Fruit fly (Drosophila melanogaster) whole organism, prepupa: ENCODE data around the gene CG5639.

Source experiments
- Blimp-1 ChIP-seq: fragments of 200-800 bp; sonication (Bioruptor generic); optimal IDR thresholded peaks from 3 replicates; lab custom pipeline; 2017; ENCODE audit warnings: missing biosample characterization, missing genetic modification characterization, mild to moderate bottlenecking, moderate library complexity, missing genetic modification reagents
- CG10631 ChIP-seq: fragments of 200-800 bp; sonication (Bioruptor generic); optimal IDR thresholded peaks from 2 replicates; lab custom pipeline; 2016; ENCODE audit warnings: missing biosample characterization, missing genetic modification characterization
- CG10669 ChIP-seq: fragments of 200-800 bp; sonication (Bioruptor generic); optimal IDR thresholded peaks from 3 replicates; lab custom pipeline; 2018; ENCODE audit warnings: missing biosample characterization, mild to moderate bottlenecking, missing genetic modification characterization, moderate library complexity
- CG11294 ChIP-seq: fragments of 200-800 bp; sonication (Bioruptor generic); IDR thresholded peaks from 2 replicates; pipeline ENCODE4 v1.3.6; 2022; ENCODE audit warnings: missing biosample characterization, missing genetic modification characterization
- CG11902 ChIP-seq: fragments of 200-800 bp; sonication (Bioruptor generic); optimal IDR thresholded peaks from 3 replicates; lab custom pipeline; 2016; ENCODE audit warnings: missing biosample characterization, missing genetic modification characterization
- CG15336 ChIP-seq: fragments of 200-800 bp; sonication (Bioruptor generic); IDR thresholded peaks from 2 replicates; pipeline ENCODE4 v1.3.6; 2022; ENCODE audit warnings: missing biosample characterization, missing genetic modification characterization
- CG1621 ChIP-seq: fragments of 200-800 bp; sonication (Bioruptor generic); optimal IDR thresholded peaks from 3 replicates; lab custom pipeline; 2018; ENCODE audit warnings: missing biosample characterization, mild to moderate bottlenecking, missing genetic modification characterization
- CG3032 ChIP-seq: fragments of 200-800 bp; optimal IDR thresholded peaks from 2 replicates; lab custom pipeline; 2019; ENCODE audit warnings: missing biosample characterization, mild to moderate bottlenecking, missing genetic modification characterization, moderate library complexity
- CG31627 ChIP-seq: fragments of 200-800 bp; sonication (Bioruptor generic); optimal IDR thresholded peaks from 3 replicates; lab custom pipeline; 2016; ENCODE audit warnings: missing biosample characterization, missing genetic modification characterization
- CG32006 ChIP-seq: fragments of 200-800 bp; sonication (Bioruptor generic); optimal IDR thresholded peaks from 3 replicates; lab custom pipeline; 2017; ENCODE audit warnings: missing biosample characterization, mild to moderate bottlenecking, missing genetic modification characterization
- CG34406 ChIP-seq: fragments of 200-800 bp; sonication (Bioruptor generic); optimal IDR thresholded peaks from 3 replicates; lab custom pipeline; 2016; ENCODE audit warnings: missing biosample characterization, missing genetic modification characterization
- CG3919 ChIP-seq: fragments of 200-800 bp; sonication (Bioruptor generic); optimal IDR thresholded peaks from 3 replicates; lab custom pipeline; 2016; ENCODE audit warnings: missing biosample characterization, missing genetic modification characterization
- CG6163 ChIP-seq: fragments of 200-800 bp; sonication (Bioruptor generic); IDR thresholded peaks from 3 replicates; pipeline ENCODE4 v1.3.6; 2022; ENCODE audit warnings: missing biosample characterization, missing genetic modification characterization
- CG6792 ChIP-seq: fragments of 200-800 bp; sonication (Bioruptor generic); optimal IDR thresholded peaks from 3 replicates; lab custom pipeline; 2016; ENCODE audit warnings: missing biosample characterization, missing genetic modification characterization
- CG6854 ChIP-seq: fragments of 200-800 bp; sonication (Bioruptor generic); optimal IDR thresholded peaks from 2 replicates; lab custom pipeline; 2017; ENCODE audit warnings: missing biosample characterization, mild to moderate bottlenecking, missing genetic modification characterization
- Eip75B ChIP-seq: fragments of 200-800 bp; sonication (Bioruptor generic); optimal IDR thresholded peaks from 3 replicates; lab custom pipeline; 2016; ENCODE audit warnings: missing biosample characterization, missing genetic modification characterization
- Eip78C ChIP-seq: fragments of 200-800 bp; sonication (Bioruptor generic); peaks from one replicate; lab custom pipeline; 2016; ENCODE audit warnings: missing biosample characterization, missing genetic modification characterization
- Eip93F ChIP-seq: fragments of 200-800 bp; sonication (Bioruptor generic); optimal IDR thresholded peaks from 2 replicates; lab custom pipeline; 2016; ENCODE audit warnings: missing biosample characterization, mild to moderate bottlenecking, missing genetic modification characterization
- Ets21C ChIP-seq: fragments of 200-800 bp; sonication (Bioruptor generic); optimal IDR thresholded peaks from 3 replicates; lab custom pipeline; 2016; ENCODE audit warnings: missing biosample characterization, missing genetic modification characterization
- Ets96B ChIP-seq: fragments of 200-800 bp; optimal IDR thresholded peaks from 2 replicates; lab custom pipeline; 2019; ENCODE audit warnings: missing biosample characterization, mild to moderate bottlenecking, missing genetic modification characterization, moderate library complexity
- Hr38 ChIP-seq: sonication (Bioruptor generic); optimal IDR thresholded peaks from 2 replicates; lab custom pipeline; 2016; ENCODE audit warnings: missing biosample characterization, missing genetic modification characterization
- Hr39 ChIP-seq: fragments of 200-800 bp; sonication (Bioruptor generic); optimal IDR thresholded peaks from 2 replicates; lab custom pipeline; 2016; ENCODE audit warnings: missing biosample characterization, missing genetic modification characterization
- Hr4 ChIP-seq: fragments of 200-800 bp; sonication (Bioruptor generic); optimal IDR thresholded peaks from 3 replicates; lab custom pipeline; 2016; ENCODE audit warnings: missing biosample characterization, missing genetic modification characterization
- Lpt ChIP-seq: fragments of 200-800 bp; sonication (Bioruptor generic); optimal IDR thresholded peaks from 3 replicates; lab custom pipeline; 2016; ENCODE audit warnings: missing biosample characterization, missing genetic modification characterization
- Met ChIP-seq: fragments of 200-800 bp; sonication (Bioruptor generic); optimal IDR thresholded peaks from 3 replicates; lab custom pipeline; 2016; ENCODE audit warnings: missing biosample characterization, missing genetic modification characterization
- OdsH ChIP-seq: fragments of 200-800 bp; sonication (Bioruptor generic); optimal IDR thresholded peaks from 3 replicates; lab custom pipeline; 2016; ENCODE audit warnings: missing biosample characterization, missing genetic modification characterization
- Smox ChIP-seq: fragments of 200-800 bp; sonication (Bioruptor generic); optimal IDR thresholded peaks from 3 replicates; lab custom pipeline; 2016; ENCODE audit warnings: missing biosample characterization, missing genetic modification characterization
- Sox102F ChIP-seq: fragments of 200-800 bp; sonication (Bioruptor generic); optimal IDR thresholded peaks from 2 replicates; lab custom pipeline; 2016; ENCODE audit warnings: missing biosample characterization, mild to moderate bottlenecking, missing genetic modification characterization
- Sox15 ChIP-seq: fragments of 200-800 bp; sonication (Bioruptor generic); optimal IDR thresholded peaks from 3 replicates; lab custom pipeline; 2016; ENCODE audit warnings: missing biosample characterization, missing genetic modification characterization
- achi ChIP-seq: fragments of 200-800 bp; sonication (Bioruptor generic); optimal IDR thresholded peaks from 3 replicates; lab custom pipeline; 2016; ENCODE audit warnings: missing biosample characterization, missing genetic modification characterization
- acj6 ChIP-seq: fragments of 200-800 bp; sonication (Bioruptor generic); optimal IDR thresholded peaks from 3 replicates; lab custom pipeline; 2016; ENCODE audit warnings: missing biosample characterization, missing genetic modification characterization
- cyc ChIP-seq: fragments of 200-800 bp; sonication (Bioruptor generic); optimal IDR thresholded peaks from 3 replicates; lab custom pipeline; 2016; ENCODE audit warnings: missing biosample characterization, missing genetic modification characterization
- dac ChIP-seq: fragments of 200-800 bp; sonication (Bioruptor generic); optimal IDR thresholded peaks from 2 replicates; lab custom pipeline; 2017; ENCODE audit warnings: missing biosample characterization, mild to moderate bottlenecking, missing genetic modification characterization
- dsx ChIP-seq: fragments of 200-800 bp; optimal IDR thresholded peaks from 3 replicates; lab custom pipeline; 2019; ENCODE audit warnings: missing biosample characterization, mild to moderate bottlenecking, missing genetic modification characterization, moderate library complexity; ENCODE audit not compliant: poor library complexity, severe bottlenecking
- esn ChIP-seq: fragments of 200-800 bp; sonication (Bioruptor generic); optimal IDR thresholded peaks from 2 replicates; lab custom pipeline; 2016; ENCODE audit warnings: missing biosample characterization, mild to moderate bottlenecking, missing genetic modification characterization, moderate library complexity
- fd85E ChIP-seq: fragments of 200-800 bp; sonication (Bioruptor generic); optimal IDR thresholded peaks from 3 replicates; lab custom pipeline; 2016; ENCODE audit warnings: missing biosample characterization, missing genetic modification characterization
- fkh ChIP-seq: fragments of 200-800 bp; sonication (Bioruptor generic); optimal IDR thresholded peaks from 3 replicates; lab custom pipeline; 2017; ENCODE audit warnings: missing biosample characterization, mild to moderate bottlenecking, missing genetic modification characterization, moderate library complexity
- lz ChIP-seq: fragments of 200-800 bp; sonication (Bioruptor generic); optimal IDR thresholded peaks from 3 replicates; lab custom pipeline; 2016; ENCODE audit warnings: missing biosample characterization, missing genetic modification characterization
- net ChIP-seq: fragments of 200-800 bp; sonication (Bioruptor generic); optimal IDR thresholded peaks from 3 replicates; lab custom pipeline; 2016; ENCODE audit warnings: missing biosample characterization, missing genetic modification characterization
- pdm3 ChIP-seq: fragments of 200-800 bp; sonication (Bioruptor generic); optimal IDR thresholded peaks from 3 replicates; lab custom pipeline; 2016; ENCODE audit warnings: missing biosample characterization, missing genetic modification characterization
- salr ChIP-seq, 2 experiments: fragments of 200-800 bp; sonication (Bioruptor generic); optimal IDR thresholded peaks; 3 replicates each; lab custom pipeline; 2016 to 2018; ENCODE audit warnings: missing biosample characterization in 2 of 2, missing genetic modification characterization in 2 of 2, mild to moderate bottlenecking in 1 of 2
- spab ChIP-seq: fragments of 200-800 bp; sonication (Bioruptor generic); optimal IDR thresholded peaks from 2 replicates; lab custom pipeline; 2017; ENCODE audit warnings: missing biosample characterization, mild to moderate bottlenecking, missing genetic modification characterization, missing genetic modification reagents
- svp ChIP-seq: fragments of 200-800 bp; sonication (Bioruptor generic); peaks from one replicate; lab custom pipeline; 2016; ENCODE audit warnings: missing biosample characterization, missing genetic modification characterization
- topi ChIP-seq: fragments of 200-800 bp; sonication (Bioruptor generic); optimal IDR thresholded peaks from 3 replicates; lab custom pipeline; 2016; ENCODE audit warnings: missing biosample characterization, missing genetic modification characterization
- vri ChIP-seq: fragments of 200-800 bp; sonication (Bioruptor generic); optimal IDR thresholded peaks from 3 replicates; lab custom pipeline; 2016; ENCODE audit warnings: missing biosample characterization, mild to moderate bottlenecking, missing genetic modification characterization

Gene CG5639

dm6 chr3R:27556972-27557371, 39.0 kb downstream of the CG5639 start (continued):
- peak; percentile 35 for TF ChIP-seq lz
- peak; percentile 65 for TF ChIP-seq OdsH (GFP tag; lab: Kevin White, UChicago)
- TF ChIP-seq topi (GFP tag; lab: Kevin White, UChicago): peak; percentile 52
- TF ChIP-seq esn (GFP tag; lab: Kevin White, UChicago): peak; percentile 52
- peak; percentile 18 for TF ChIP-seq Ets21C (GFP tag; lab: Kevin White, UChicago)
- TF ChIP-seq Smox (GFP tag; lab: Kevin White, UChicago): no peak
- TF ChIP-seq vri: peak; percentile 45
- no peak for TF ChIP-seq Eip93F
- TF ChIP-seq CG11902: peak; percentile 52
- TF ChIP-seq net (GFP tag; lab: Kevin White, UChicago): peak; percentile 44
- no peak for TF ChIP-seq svp
- peak; percentile 77 for TF ChIP-seq Hr4
- TF ChIP-seq Eip78C (GFP tag; lab: Kevin White, UChicago): peak; percentile 87

- TF ChIP-seq CG3032 (no peak), CG34406 (GFP tag; lab: Kevin White, UChicago) (no peak), cyc (no peak), Hr38 (GFP tag; lab: Kevin White, UChicago) (no peak), svp (peak; percentile 89)
Measured at dm6 chr3R:27556466-27556865, 39.5 kb downstream of the CG5639 start.

- TF ChIP-seq spab (GFP tag; lab: Kevin White, UChicago): no peak
- no peak for TF ChIP-seq fkh (GFP tag; lab: Kevin White, UChicago)
- no peak for TF ChIP-seq CG11294 (GFP tag; lab: Robert Waterston, UW)
- TF ChIP-seq Lpt: no peak
- TF ChIP-seq Ets96B: no peak
- no peak for TF ChIP-seq CG6163 (GFP tag; lab: Robert Waterston, UW)
- TF ChIP-seq Eip93F: no peak
- no peak for TF ChIP-seq Sox102F
- TF ChIP-seq vri: no peak
- TF ChIP-seq CG34406 (GFP tag; lab: Kevin White, UChicago): no peak
- TF ChIP-seq Smox (GFP tag; lab: Kevin White, UChicago): no peak
- TF ChIP-seq topi (GFP tag; lab: Kevin White, UChicago): no peak
- no peak for TF ChIP-seq CG32006 (GFP tag; lab: Kevin White, UChicago)
- TF ChIP-seq CG31627: no peak
- no peak for TF ChIP-seq Hr39 (GFP tag; lab: Kevin White, UChicago)
- no peak for TF ChIP-seq Eip78C (GFP tag; lab: Kevin White, UChicago)
- no peak for TF ChIP-seq CG11902
- no peak for TF ChIP-seq dsx (GFP tag; lab: Kevin White, UChicago)
- TF ChIP-seq salr (GFP tag; optimal IDR thresholded peaks at IDR 0.05; lab: Kevin White, UChicago): no peak
Measured at dm6 chr3R:27555853-27556252, 40.1 kb downstream of the CG5639 start.

dm6 chr3R:27554964-27555363, 41.0 kb downstream of the CG5639 start:
- TF ChIP-seq salr (GFP tag; optimal IDR thresholded peaks at IDR 0.05; lab: Kevin White, UChicago) (peak in 1 of 2 experiments; percentile 69), CG1621 (tag; lab: Kevin White, UChicago) (peak; percentile 13), vri (no peak), Eip75B (GFP tag; lab: Kevin White, UChicago) (peak; percentile 49), Blimp-1 (GFP tag; lab: Kevin White, UChicago) (no peak), CG6854 (GFP tag; lab: Kevin White, UChicago) (no peak), CG3919 (GFP tag; lab: Kevin White, UChicago) (peak; percentile 77), fd85E (no peak), fkh (GFP tag; lab: Kevin White, UChicago) (peak; percentile 57), Hr4 (peak; percentile 91), achi (GFP tag; lab: Kevin White, UChicago) (peak; percentile 77), CG15336 (GFP tag; lab: Robert Waterston, UW) (peak; percentile 94), CG11902 (no peak), CG10631 (GFP tag; lab: Kevin White, UChicago) (peak; percentile 73), Smox (GFP tag; lab: Kevin White, UChicago) (no peak), pdm3 (GFP tag; lab: Kevin White, UChicago) (peak; percentile 74), acj6 (peak; percentile 71), CG6163 (GFP tag; lab: Robert Waterston, UW) (peak; percentile 84), CG11294 (GFP tag; lab: Robert Waterston, UW) (peak; percentile 89), svp (no peak), CG31627 (peak; percentile 12), dac (GFP tag; lab: Kevin White, UChicago) (peak; percentile 81), CG10669 (GFP tag; lab: Kevin White, UChicago) (peak; percentile 26), topi (GFP tag; lab: Kevin White, UChicago) (no peak), cyc (no peak), CG6792 (peak; percentile 39), Ets21C (GFP tag; lab: Kevin White, UChicago) (no peak), Sox15 (GFP tag; lab: Kevin White, UChicago) (peak; percentile 14), Met (GFP tag; lab: Kevin White, UChicago) (peak; percentile 46), lz (peak; percentile 2), CG3032 (peak; percentile 33), Eip93F (no peak)
